Worm (Caenorhabditis elegans) whole organism, L2 larva: Measurements from ENCODE around the gene lon-3.

ENCODE experiments used
- C34F6.9 ChIP-seq: fragments of 150-350 bp; optimal IDR thresholded peaks from 2 replicates; lab custom pipeline; 2014; ENCODE audit warnings: missing biosample characterization, missing genetic modification characterization
- F13H6.1 ChIP-seq: sonication (generic microtip); optimal IDR thresholded peaks from 2 replicates; lab custom pipeline; 2016; ENCODE audit warnings: missing genetic modification characterization, missing compliant biosample characterization
- R02D3.7 ChIP-seq: fragments of 150-350 bp; optimal IDR thresholded peaks from 2 replicates; lab custom pipeline; 2014; ENCODE audit warnings: missing biosample characterization, missing genetic modification characterization
- Y55F3AM.14 ChIP-seq: fragments of 200-800 bp; sonication (Bioruptor generic); optimal IDR thresholded peaks from 2 replicates; lab custom pipeline; 2018; ENCODE audit warnings: mild to moderate bottlenecking, missing genetic modification characterization, missing compliant biosample characterization
- ZK546.5 ChIP-seq: sonication (generic microtip); optimal IDR thresholded peaks from 2 replicates; lab custom pipeline; 2017; ENCODE audit warnings: missing biosample characterization, missing genetic modification characterization
- alr-1 ChIP-seq: fragments of 150-350 bp; optimal IDR thresholded peaks from 2 replicates; lab custom pipeline; 2014; ENCODE audit warnings: missing biosample characterization, missing genetic modification characterization
- aly-2 ChIP-seq: fragments of 150-350 bp; optimal IDR thresholded peaks from 2 replicates; lab custom pipeline; 2014; ENCODE audit warnings: missing biosample characterization, missing genetic modification characterization
- ama-1 ChIP-seq: fragments of 150-350 bp; optimal IDR thresholded peaks from 2 replicates; lab custom pipeline; 2018; ENCODE audit warnings: inconsistent platforms
- ceh-16 ChIP-seq: fragments of 150-350 bp; optimal IDR thresholded peaks from 2 replicates; lab custom pipeline; 2014; ENCODE audit warnings: missing biosample characterization, missing genetic modification characterization
- ceh-82 ChIP-seq: fragments of 150-350 bp; optimal IDR thresholded peaks from 2 replicates; lab custom pipeline; 2014; ENCODE audit warnings: missing biosample characterization, missing genetic modification characterization
- crh-2 ChIP-seq: sonication (generic microtip); optimal IDR thresholded peaks from 2 replicates; lab custom pipeline; 2017; ENCODE audit warnings: missing biosample characterization, missing genetic modification characterization
- dmd-4 ChIP-seq: sonication (generic microtip); optimal IDR thresholded peaks from 2 replicates; lab custom pipeline; 2017; ENCODE audit warnings: missing biosample characterization, missing genetic modification characterization
- egl-27 ChIP-seq: sonication (generic microtip); optimal IDR thresholded peaks from 3 replicates; lab custom pipeline; 2017; ENCODE audit warnings: missing biosample characterization, missing genetic modification reagents, missing genetic modification characterization
- elt-3 ChIP-seq: sonication (generic microtip); optimal IDR thresholded peaks from 2 replicates; lab custom pipeline; 2017; ENCODE audit warnings: missing biosample characterization, missing genetic modification characterization
- fos-1 ChIP-seq: fragments of 150-350 bp; optimal IDR thresholded peaks from 2 replicates; lab custom pipeline; 2014; ENCODE audit warnings: missing biosample characterization, missing genetic modification characterization
- lin-11 ChIP-seq: fragments of 150-350 bp; sonication (generic microtip); optimal IDR thresholded peaks from 2 replicates; lab custom pipeline; 2014; ENCODE audit warnings: missing biosample characterization, missing genetic modification characterization, inconsistent platforms, mixed read lengths
- lin-13 ChIP-seq: fragments of 150-350 bp; optimal IDR thresholded peaks from 2 replicates; lab custom pipeline; 2014; ENCODE audit warnings: missing biosample characterization, missing genetic modification reagents, missing genetic modification characterization
- lin-39 ChIP-seq: fragments of 150-350 bp; optimal IDR thresholded peaks from 2 replicates; lab custom pipeline; 2014; ENCODE audit warnings: missing biosample characterization, missing genetic modification reagents, missing genetic modification characterization
- lsy-2 ChIP-seq, 2 experiments: fragments of 150-350 bp in 1 of 2; sonication (generic microtip) in 1 of 2; optimal IDR thresholded peaks; 2 replicates each; lab custom pipeline; 2014 to 2017; ENCODE audit warnings: missing biosample characterization in 2 of 2, missing genetic modification characterization in 2 of 2
- mab-5 ChIP-seq: fragments of 150-350 bp; optimal IDR thresholded peaks from 2 replicates; lab custom pipeline; 2014; ENCODE audit warnings: missing biosample characterization, missing genetic modification characterization
- mbf-1 ChIP-seq: sonication (generic microtip); optimal IDR thresholded peaks from 2 replicates; lab custom pipeline; 2017; ENCODE audit warnings: missing biosample characterization, missing genetic modification characterization
- nhr-10 ChIP-seq: sonication (generic microtip); optimal IDR thresholded peaks from 2 replicates; lab custom pipeline; 2017; ENCODE audit warnings: missing biosample characterization, missing genetic modification characterization
- nhr-11 ChIP-seq: fragments of 150-350 bp; optimal IDR thresholded peaks from 2 replicates; lab custom pipeline; 2014; ENCODE audit warnings: missing biosample characterization, missing genetic modification characterization
- nhr-12 ChIP-seq: fragments of 150-350 bp; optimal IDR thresholded peaks from 2 replicates; lab custom pipeline; 2014; ENCODE audit warnings: missing biosample characterization, missing genetic modification characterization
- nhr-129 ChIP-seq: fragments of 150-350 bp; optimal IDR thresholded peaks from 2 replicates; lab custom pipeline; 2014; ENCODE audit warnings: missing biosample characterization, missing genetic modification characterization
- nhr-21 ChIP-seq: fragments of 150-350 bp; optimal IDR thresholded peaks from 2 replicates; lab custom pipeline; 2014; ENCODE audit warnings: missing biosample characterization, missing genetic modification characterization
- nhr-23 ChIP-seq: fragments of 150-350 bp; optimal IDR thresholded peaks from 2 replicates; lab custom pipeline; 2014; ENCODE audit warnings: missing biosample characterization, missing genetic modification reagents, missing genetic modification characterization
- nhr-6 ChIP-seq: fragments of 150-350 bp; optimal IDR thresholded peaks from 2 replicates; lab custom pipeline; 2014; ENCODE audit warnings: missing biosample characterization, missing genetic modification characterization
- peb-1 ChIP-seq: fragments of 150-350 bp; optimal IDR thresholded peaks from 2 replicates; lab custom pipeline; 2014; ENCODE audit warnings: missing biosample characterization, missing genetic modification characterization
- sem-4 ChIP-seq: fragments of 150-350 bp; optimal IDR thresholded peaks from 2 replicates; lab custom pipeline; 2014; ENCODE audit warnings: missing biosample characterization, missing genetic modification reagents, missing genetic modification characterization
- sma-3 ChIP-seq: sonication (generic microtip); optimal IDR thresholded peaks from 2 replicates; lab custom pipeline; 2016; ENCODE audit warnings: missing genetic modification reagents, missing genetic modification characterization, missing compliant biosample characterization
- sma-9 ChIP-seq, 2 experiments: fragments of 150-350 bp in 1 of 2; sonication (generic microtip) in 1 of 2; optimal IDR thresholded peaks; 2 replicates each; lab custom pipeline; 2014 to 2016; ENCODE audit warnings: missing genetic modification characterization in 2 of 2, mild to moderate bottlenecking in 1 of 2, missing biosample characterization in 1 of 2, missing compliant biosample characterization in 1 of 2, missing genetic modification reagents in 1 of 2, moderate library complexity in 1 of 2
- snpc-4 ChIP-seq: fragments of 150-350 bp; optimal IDR thresholded peaks from 2 replicates; lab custom pipeline; 2014; ENCODE audit warnings: missing biosample characterization, missing genetic modification characterization
- unc-55 ChIP-seq: fragments of 150-350 bp; sonication (generic microtip); optimal IDR thresholded peaks from 3 replicates; lab custom pipeline; 2014; ENCODE audit warnings: missing biosample characterization, missing genetic modification reagents, missing genetic modification characterization
- unc-62 ChIP-seq: fragments of 150-350 bp; optimal IDR thresholded peaks from 2 replicates; lab custom pipeline; 2014; ENCODE audit warnings: missing biosample characterization, missing genetic modification reagents, missing genetic modification characterization
- zag-1 ChIP-seq: fragments of 150-350 bp; optimal IDR thresholded peaks from 2 replicates; lab custom pipeline; 2014; ENCODE audit warnings: missing biosample characterization, missing genetic modification characterization
- ztf-1 ChIP-seq: fragments of 200-800 bp; sonication (Bioruptor generic); conservative IDR thresholded peaks from 2 replicates; pipeline ENCODE4 v1.3.6; 2022; ENCODE audit warnings: missing genetic modification characterization, missing compliant biosample characterization
- ztf-11 ChIP-seq: sonication (generic microtip); optimal IDR thresholded peaks from 2 replicates; lab custom pipeline; 2017; ENCODE audit warnings: missing biosample characterization, missing genetic modification characterization

lon-3 gene

ce11 chrV:12162906-12163305 lies 35.5 kb downstream of the lon-3 start, which contains the start of gene srj-4:
Gene srj-4 (plus strand): TSS chrV:12163206.
- no peak for TF ChIP-seq nhr-10
- TF ChIP-seq snpc-4 = no peak
- TF ChIP-seq aly-2 = no peak
- TF ChIP-seq nhr-129 = no peak
- no peak for TF ChIP-seq zag-1 (tag; lab: Kevin White, UChicago)
- no peak for TF ChIP-seq nhr-6
- TF ChIP-seq F13H6.1 (tag; lab: Kevin White, UChicago) = no peak

ce11 chrV:12162220-12162619 lies 36.2 kb downstream of the lon-3 start, which contains the start of gene C27A7.5:
Gene C27A7.5 (minus strand): TSS chrV:12162320.
- no peak for TF ChIP-seq ceh-82
- TF ChIP-seq unc-62 (GFP tag; lab: Kevin White, UChicago) = no peak
- no peak for TF ChIP-seq egl-27 (tag; lab: Kevin White, UChicago)
- TF ChIP-seq sem-4 = no peak
- no peak for TF ChIP-seq R02D3.7 (tag; lab: Kevin White, UChicago)
- TF ChIP-seq nhr-129 = no peak
- TF ChIP-seq lin-39 = no peak
- no peak for TF ChIP-seq crh-2 (tag; lab: Kevin White, UChicago)
- no peak for TF ChIP-seq nhr-6
- no peak for TF ChIP-seq Y55F3AM.14 (GFP tag; lab: Kevin White, UChicago)
- TF ChIP-seq ztf-11 = no peak
- TF ChIP-seq nhr-11 (tag; lab: Kevin White, UChicago) = no peak
- no peak for TF ChIP-seq lin-11
- no peak for TF ChIP-seq zag-1 (tag; lab: Kevin White, UChicago)
- no peak for TF ChIP-seq ZK546.5 (tag; lab: Kevin White, UChicago)
- TF ChIP-seq peb-1 (tag; lab: Kevin White, UChicago) = no peak

ce11 chrV:12161157-12161556 lies 37.3 kb downstream of the lon-3 start:
- TF ChIP-seq C34F6.9 (peak; percentile 56), F13H6.1 (tag; lab: Kevin White, UChicago) (no peak), unc-55 (GFP tag; lab: Kevin White, UChicago) (peak; percentile 79)

ce11 chrV:12159975-12160374 lies 38.5 kb downstream of the lon-3 start:
- TF ChIP-seq fos-1 (tag; lab: Kevin White, UChicago) = no peak
- no peak for TF ChIP-seq ceh-16 (tag; lab: Kevin White, UChicago)
- TF ChIP-seq sma-3 (GFP tag; lab: Kevin White, UChicago) = no peak
- TF ChIP-seq alr-1 (tag; lab: Kevin White, UChicago) = no peak
- no peak for TF ChIP-seq egl-27 (tag; lab: Kevin White, UChicago)
- TF ChIP-seq sma-9 (GFP tag; optimal IDR thresholded peaks at IDR 0.05; lab: Kevin White, UChicago) = no peak
- TF ChIP-seq sma-9 (tag; optimal IDR thresholded peaks at IDR 0.05; lab: Kevin White, UChicago) = no peak
- TF ChIP-seq nhr-23 (tag; lab: Kevin White, UChicago) = no peak
- TF ChIP-seq C34F6.9 = no peak
- TF ChIP-seq sem-4 = no peak
- no peak for TF ChIP-seq F13H6.1 (tag; lab: Kevin White, UChicago)
- no peak for TF ChIP-seq ztf-1 (GFP tag; lab: Robert Waterston, UW)

- no peak for TF ChIP-seq ama-1 (lab: Kevin White, UChicago)
- TF ChIP-seq nhr-21 (tag; lab: Kevin White, UChicago) = no peak
- TF ChIP-seq R02D3.7 (tag; lab: Kevin White, UChicago) = no peak
- TF ChIP-seq lin-39 = no peak
- no peak for TF ChIP-seq elt-3 (tag; lab: Kevin White, UChicago)
- TF ChIP-seq alr-1 (tag; lab: Kevin White, UChicago) = no peak
- TF ChIP-seq lin-11 = no peak
- peak; percentile 19 for TF ChIP-seq nhr-129
- peak; percentile 92 for TF ChIP-seq sma-9 (GFP tag; optimal IDR thresholded peaks at IDR 0.05; lab: Kevin White, UChicago)
- TF ChIP-seq sma-9 (tag; optimal IDR thresholded peaks at IDR 0.05; lab: Kevin White, UChicago) = no peak
- TF ChIP-seq ceh-82 = no peak
- no peak for TF ChIP-seq nhr-12 (tag; lab: Kevin White, UChicago)
- no peak for TF ChIP-seq mbf-1 (tag; lab: Kevin White, UChicago)
- TF ChIP-seq crh-2 (tag; lab: Kevin White, UChicago) = no peak
Observed at ce11 chrV:12158377-12158776, 40.1 kb downstream of the lon-3 start.

ce11 chrV:12154554-12154953 lies 43.9 kb downstream of the lon-3 start, which contains the start of gene C27A7.9:
Gene C27A7.9 (minus strand): TSS chrV:12154654.
- TF ChIP-seq lin-39 = no peak
- no peak for TF ChIP-seq ztf-1 (GFP tag; lab: Robert Waterston, UW)
- no peak for TF ChIP-seq lin-13
- TF ChIP-seq lsy-2 (tag; optimal IDR thresholded peaks at IDR 0.05; lab: Kevin White, UChicago) = no peak
- TF ChIP-seq crh-2 (tag; lab: Kevin White, UChicago) = no peak
- no peak for TF ChIP-seq mab-5 (tag; lab: Kevin White, UChicago)
- no peak for TF ChIP-seq dmd-4
- no peak for TF ChIP-seq sma-9 (GFP tag; optimal IDR thresholded peaks at IDR 0.05; lab: Kevin White, UChicago)
- no peak for TF ChIP-seq sma-9 (tag; optimal IDR thresholded peaks at IDR 0.05; lab: Kevin White, UChicago)
- no peak for TF ChIP-seq C34F6.9
- no peak for TF ChIP-seq unc-62 (GFP tag; lab: Kevin White, UChicago)
